Worm (Caenorhabditis elegans) whole organism, L3 larva: ENCODE results near the gene plc-1.

Experiments
- ama-1 ChIP-seq: fragments of 150-350 bp; optimal IDR thresholded peaks from 2 replicates; lab custom pipeline; 2018
- egl-27 ChIP-seq: sonication (generic microtip); optimal IDR thresholded peaks from 4 replicates; lab custom pipeline; 2017; ENCODE audit warnings: missing biosample characterization, missing genetic modification reagents, missing genetic modification characterization
- elt-3 ChIP-seq, 3 experiments: fragments of 150-350 bp in 1 of 3; sonication (generic microtip) in 2 of 3; optimal IDR thresholded peaks; 2 replicates in 2 of 3; 4 replicates in 1 of 3; lab custom pipeline; 2014 to 2017; ENCODE audit warnings: missing biosample characterization in 3 of 3, missing genetic modification characterization in 3 of 3
- eor-1 ChIP-seq, 2 experiments: fragments of 150-350 bp; optimal IDR thresholded peaks; 2 replicates each; lab custom pipeline; 2014 to 2018; ENCODE audit warnings: missing biosample characterization in 2 of 2, missing genetic modification characterization in 2 of 2
- fkh-10 ChIP-seq: sonication (generic microtip); optimal IDR thresholded peaks from 2 replicates; lab custom pipeline; 2017; ENCODE audit warnings: missing biosample characterization, missing genetic modification reagents, missing genetic modification characterization
- lsy-12 ChIP-seq: sonication (generic microtip); optimal IDR thresholded peaks from 2 replicates; lab custom pipeline; 2016; ENCODE audit warnings: mild to moderate bottlenecking, missing genetic modification characterization, missing compliant biosample characterization
- mdl-1 ChIP-seq: fragments of 150-350 bp; optimal IDR thresholded peaks from 2 replicates; lab custom pipeline; 2014; ENCODE audit warnings: missing biosample characterization, missing genetic modification characterization
- mml-1 ChIP-seq: fragments of 150-350 bp; sonication (generic microtip); optimal IDR thresholded peaks from 3 replicates; lab custom pipeline; 2014; ENCODE audit warnings: missing biosample characterization, missing genetic modification characterization
- nfya-1 ChIP-seq: sonication (generic microtip); optimal IDR thresholded peaks from 2 replicates; lab custom pipeline; 2017; ENCODE audit warnings: missing genetic modification characterization, mild to moderate bottlenecking, missing compliant biosample characterization, antibody characterized with exemption, moderate library complexity; ENCODE audit not compliant: insufficient read depth
- nhr-76 ChIP-seq: fragments of 150-350 bp; sonication (generic microtip); optimal IDR thresholded peaks from 5 replicates; lab custom pipeline; 2014; ENCODE audit warnings: missing biosample characterization, missing genetic modification characterization
- nhr-77 ChIP-seq: fragments of 150-350 bp; optimal IDR thresholded peaks from 2 replicates; lab custom pipeline; 2014; ENCODE audit warnings: missing biosample characterization, missing genetic modification characterization
- pha-4 ChIP-seq: fragments of 150-350 bp; optimal IDR thresholded peaks from 2 replicates; lab custom pipeline; 2014; ENCODE audit warnings: missing biosample characterization, missing genetic modification reagents, missing genetic modification characterization
- snpc-4 ChIP-seq: fragments of 150-350 bp; optimal IDR thresholded peaks from 2 replicates; lab custom pipeline; 2014; ENCODE audit warnings: missing biosample characterization, missing genetic modification characterization
- unc-39 ChIP-seq: sonication (generic microtip); optimal IDR thresholded peaks from 4 replicates; lab custom pipeline; 2017; ENCODE audit warnings: missing biosample characterization, missing genetic modification characterization

ce11 chrX:10792435-10792834, 46.0 kb downstream of the plc-1 start, which contains the start of gene vap-2:
- TF ChIP-seq nhr-77 (tag; lab: Kevin White, UChicago) = no peak
- TF ChIP-seq lsy-12 (tag; lab: Kevin White, UChicago) = no peak
- TF ChIP-seq egl-27 (tag; lab: Kevin White, UChicago) = no peak
- TF ChIP-seq nhr-76 = no peak
- no peak for TF ChIP-seq mdl-1
- TF ChIP-seq snpc-4 (tag; lab: Kevin White, UChicago) = no peak
- no peak for TF ChIP-seq elt-3 (tag; optimal IDR thresholded peaks at IDR 0.05; lab: Kevin White, UChicago)
- no peak for TF ChIP-seq fkh-10 (GFP tag; lab: Kevin White, UChicago)
- TF ChIP-seq nfya-1 (tag; lab: Kevin White, UChicago) = no peak
- no peak for TF ChIP-seq unc-39 (tag; lab: Kevin White, UChicago)
- no peak for TF ChIP-seq pha-4 (tag; lab: Kevin White, UChicago)
- TF ChIP-seq mml-1 (tag; lab: Kevin White, UChicago) = no peak
- TF ChIP-seq eor-1 (tag; optimal IDR thresholded peaks at IDR 0.05; lab: Kevin White, UChicago) = no peak
- TF ChIP-seq ama-1 = no peak
